Worm (Caenorhabditis elegans): ENCODE data around the gene T09A5.5.

ce11 chrII:7842053-7842452, 11.5 kb downstream of the T09A5.5 start, which contains the start of gene klp-3:
- TF ChIP-seq dao-5 (tag; optimal IDR thresholded peaks at IDR 0.05) (no peak), W03F9.2 (tag; optimal IDR thresholded peaks at IDR 0.05) (no peak)

All from whole organism, L4/young adult.